Worm (Caenorhabditis elegans): Measurements from ENCODE around the gene zipt-7.2.

ce11 chrX:15535190-15535636, 27.5 kb upstream of the zipt-7.2 start:
- TF ChIP-seq zfh-2 (GFP tag; conservative IDR thresholded peaks at IDR 0.05) = peak; percentile 84
- TF ChIP-seq F55B11.4 (tag; optimal IDR thresholded peaks at IDR 0.05; ENCODE audit: borderline replicate concordance, insufficient read depth) = no peak
- TF ChIP-seq ztf-26 (tag; optimal IDR thresholded peaks at IDR 0.05) = no peak
- no peak for TF ChIP-seq F49E8.2 (tag; optimal IDR thresholded peaks at IDR 0.05; ENCODE audit: insufficient read depth)
- no peak for TF ChIP-seq ama-1 (optimal IDR thresholded peaks at IDR 0.05)
- TF ChIP-seq ama-1 (GFP tag; optimal IDR thresholded peaks at IDR 0.05) = no peak
- no peak for TF ChIP-seq aptf-3 (GFP tag; IDR thresholded peaks at IDR 0.05)
